Worm (Caenorhabditis elegans): ENCODE measurements around the gene seb-3.

DNA sequence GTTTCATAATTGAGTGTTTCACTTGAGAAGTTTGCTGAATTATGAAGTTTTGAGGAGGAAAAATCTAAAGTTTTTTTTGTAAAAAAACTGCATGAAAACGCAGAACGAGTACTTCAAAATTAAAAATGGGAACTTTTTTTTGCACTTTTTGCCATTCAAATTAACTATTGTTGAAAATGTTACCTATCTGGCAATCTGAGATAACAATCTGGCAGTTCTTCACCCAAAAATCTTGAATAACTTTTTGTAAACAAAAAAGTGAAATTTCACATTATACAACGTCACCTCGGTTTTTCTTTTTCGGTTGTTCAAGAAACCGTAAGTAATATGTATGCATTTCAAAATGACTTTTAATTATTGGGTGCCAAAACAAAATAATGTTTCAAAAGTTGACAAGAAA, 16.4 kb downstream of the seb-3 start:
- no peak for TF ChIP-seq unc-62 (GFP tag; optimal IDR thresholded peaks at IDR 0.05)
- TF ChIP-seq ama-1 (optimal IDR thresholded peaks at IDR 0.05): no peak
- TF ChIP-seq nhr-76 (tag; optimal IDR thresholded peaks at IDR 0.05): no peak
- no peak for TF ChIP-seq dpl-1 (GFP tag; optimal IDR thresholded peaks at IDR 0.05)
- TF ChIP-seq mef-2 (tag; optimal IDR thresholded peaks at IDR 0.05): no peak
- no peak for TF ChIP-seq nhr-11 (tag; optimal IDR thresholded peaks at IDR 0.05)
- no peak for TF ChIP-seq lin-39 (tag; optimal IDR thresholded peaks at IDR 0.05)
- no peak for TF ChIP-seq mab-9 (GFP tag; IDR thresholded peaks at IDR 0.05)
- no peak for TF ChIP-seq mdl-1 (tag; optimal IDR thresholded peaks at IDR 0.05)
- no peak for TF ChIP-seq pqm-1 (tag; optimal IDR thresholded peaks at IDR 0.05)
- TF ChIP-seq ztf-11 (tag; optimal IDR thresholded peaks at IDR 0.05): no peak
